Worm (Caenorhabditis elegans) whole organism, midembryonic: Measurements from ENCODE around the gene F53F8.4.

Experiments used
- T22C8.4 ChIP-seq: fragments of 200-800 bp; sonication (Bioruptor generic); IDR thresholded peaks from 2 replicates; pipeline ENCODE4 v1.3.6; 2022; ENCODE audit warnings: missing genetic modification characterization, missing compliant biosample characterization
- cog-1 ChIP-seq: sonication (generic microtip); optimal IDR thresholded peaks from 2 replicates; lab custom pipeline; 2016; ENCODE audit warnings: missing genetic modification characterization, missing compliant biosample characterization
- flt-1 ChIP-seq: fragments of 200-800 bp; sonication (Bioruptor generic); IDR thresholded peaks from 2 replicates; pipeline ENCODE4 v1.3.6; 2022; ENCODE audit warnings: missing genetic modification characterization, missing compliant biosample characterization
- med-1 ChIP-seq: sonication (generic microtip); optimal IDR thresholded peaks from 2 replicates; lab custom pipeline; 2017; ENCODE audit warnings: missing genetic modification characterization, mild to moderate bottlenecking, missing compliant biosample characterization, antibody characterized with exemption, missing genetic modification reagents; ENCODE audit not compliant: insufficient read depth
- tab-1 ChIP-seq: fragments of 200-800 bp; sonication (Bioruptor generic); IDR thresholded peaks from 2 replicates; pipeline ENCODE4 v1.3.6; 2022; ENCODE audit warnings: missing genetic modification characterization, missing compliant biosample characterization
- ztf-23 ChIP-seq: fragments of 200-800 bp; sonication (Bioruptor generic); IDR thresholded peaks from 2 replicates; pipeline ENCODE4 v1.3.6; 2022; ENCODE audit warnings: missing genetic modification reagents, missing genetic modification characterization, missing compliant biosample characterization
- ztf-29 ChIP-seq: fragments of 200-800 bp; sonication (Bioruptor generic); IDR thresholded peaks from 2 replicates; pipeline ENCODE4 v1.3.6; 2022; ENCODE audit warnings: missing genetic modification reagents, missing genetic modification characterization, missing compliant biosample characterization

ce11 chrV:20710642-20711041 lies 19.2 kb upstream of the F53F8.4 start:
- TF ChIP-seq cog-1, result no peak
- TF ChIP-seq T22C8.4 (GFP tag; lab: Robert Waterston, UW), result no peak
- no peak for TF ChIP-seq flt-1 (GFP tag; lab: Robert Waterston, UW)
- no peak for TF ChIP-seq tab-1 (GFP tag; lab: Robert Waterston, UW)
- no peak for TF ChIP-seq ztf-23 (GFP tag; lab: Robert Waterston, UW)
- TF ChIP-seq ztf-29 (GFP tag; lab: Robert Waterston, UW), result no peak
- TF ChIP-seq med-1 (GFP tag; lab: Kevin White, UChicago), result no peak
